Fruit fly (Drosophila melanogaster) whole organism, wandering third instar larva: ENCODE measurements around the gene CG33514.
A peak's percentile ranks its signal among the peaks of the same experiment; 100 is the strongest.

Source experiments
- Dfd ChIP-seq: fragments of >200 bp; optimal IDR thresholded peaks from 2 replicates; lab custom pipeline; 2017; ENCODE audit warnings: missing biosample characterization, missing genetic modification characterization
- Dif ChIP-seq: fragments of 200-275, 200-300 bp; sonication (Bioruptor generic); optimal IDR thresholded peaks from 2 replicates; lab custom pipeline; 2018; ENCODE audit warnings: missing biosample characterization, missing genetic modification characterization; ENCODE audit not compliant: partially characterized antibody
- OdsH ChIP-seq: fragments of 200-800 bp; sonication (Bioruptor generic); optimal IDR thresholded peaks from 2 replicates; lab custom pipeline; 2016; ENCODE audit warnings: missing biosample characterization, mild to moderate bottlenecking, missing genetic modification characterization
- Rel ChIP-seq, 2 experiments: fragments of 200-800 bp; sonication (Bioruptor generic) in 1 of 2; optimal IDR thresholded peaks; 2 replicates in 1 of 2; 3 replicates in 1 of 2; lab custom pipeline; 2016 to 2019; ENCODE audit warnings: mild to moderate bottlenecking in 2 of 2, missing biosample characterization in 2 of 2, missing genetic modification characterization in 2 of 2, moderate library complexity in 1 of 2
- br ChIP-seq: fragments of 200-800 bp; sonication (Bioruptor generic); optimal IDR thresholded peaks from 2 replicates; lab custom pipeline; 2016; ENCODE audit warnings: missing biosample characterization, missing genetic modification characterization
- fru ChIP-seq: fragments of 200-800 bp; sonication (Bioruptor generic); optimal IDR thresholded peaks from 3 replicates; lab custom pipeline; 2016; ENCODE audit warnings: missing biosample characterization, mild to moderate bottlenecking, missing genetic modification characterization
- jim ChIP-seq: fragments of 175-275, 200-325 bp; sonication (Bioruptor generic); optimal IDR thresholded peaks from 2 replicates; lab custom pipeline; 2016; ENCODE audit warnings: missing biosample characterization, mild to moderate bottlenecking, missing genetic modification characterization
- psq ChIP-seq: fragments of 200-800 bp; sonication (Bioruptor generic); optimal IDR thresholded peaks from 3 replicates; lab custom pipeline; 2017; ENCODE audit warnings: missing biosample characterization, mild to moderate bottlenecking, missing genetic modification characterization, moderate library complexity
- usp ChIP-seq: fragments of >200 bp; optimal IDR thresholded peaks from 2 replicates; lab custom pipeline; 2017; ENCODE audit warnings: missing biosample characterization, missing genetic modification characterization

DNA sequence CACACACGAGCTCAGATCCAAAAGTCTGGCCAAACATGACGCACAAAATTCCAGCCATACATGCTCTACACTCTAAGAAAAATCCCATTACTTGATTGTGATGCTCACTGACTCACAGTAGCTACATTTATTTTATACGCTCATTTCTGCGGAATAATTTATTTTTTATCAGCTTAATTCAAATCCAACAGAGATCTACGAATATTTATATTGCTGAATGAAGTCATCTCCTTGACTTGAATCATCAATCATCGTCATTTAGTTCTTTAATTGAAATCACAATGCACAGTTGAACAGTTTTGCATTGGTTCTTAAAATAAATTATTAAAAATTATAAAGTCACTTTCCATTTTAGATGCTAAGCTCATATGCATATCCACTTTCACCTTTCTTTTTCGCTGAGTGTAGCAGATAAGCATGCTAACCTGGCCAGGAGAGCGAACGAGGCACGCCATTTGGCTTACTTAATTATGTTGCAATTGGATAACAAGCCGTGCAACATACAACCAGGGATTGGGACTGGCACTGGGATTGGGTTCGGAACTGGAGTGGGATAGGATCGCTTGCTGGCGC is 30.4 kb downstream of the CG33514 start:
- peak; percentile 15 for TF ChIP-seq fru (GFP tag; lab: Kevin White, UChicago)
- no peak for TF ChIP-seq Rel (GFP tag; optimal IDR thresholded peaks at IDR 0.05; lab: Kevin White, UChicago)
- no peak for TF ChIP-seq Rel (tag; optimal IDR thresholded peaks at IDR 0.05; lab: Kevin White, UChicago)
- no peak for TF ChIP-seq usp (GFP tag; lab: Kevin White, UChicago)
- TF ChIP-seq psq: peak; percentile 15
- TF ChIP-seq Dif (GFP tag; lab: Kevin White, UChicago): no peak
- peak; percentile 0 for TF ChIP-seq br (GFP tag; lab: Kevin White, UChicago)
- no peak for TF ChIP-seq Dfd
- TF ChIP-seq OdsH (GFP tag; lab: Kevin White, UChicago): no peak
- TF ChIP-seq jim (GFP tag; lab: Kevin White, UChicago): no peak
